Fruit fly (Drosophila melanogaster): ENCODE results near the gene noi.

noi gene

DNA sequence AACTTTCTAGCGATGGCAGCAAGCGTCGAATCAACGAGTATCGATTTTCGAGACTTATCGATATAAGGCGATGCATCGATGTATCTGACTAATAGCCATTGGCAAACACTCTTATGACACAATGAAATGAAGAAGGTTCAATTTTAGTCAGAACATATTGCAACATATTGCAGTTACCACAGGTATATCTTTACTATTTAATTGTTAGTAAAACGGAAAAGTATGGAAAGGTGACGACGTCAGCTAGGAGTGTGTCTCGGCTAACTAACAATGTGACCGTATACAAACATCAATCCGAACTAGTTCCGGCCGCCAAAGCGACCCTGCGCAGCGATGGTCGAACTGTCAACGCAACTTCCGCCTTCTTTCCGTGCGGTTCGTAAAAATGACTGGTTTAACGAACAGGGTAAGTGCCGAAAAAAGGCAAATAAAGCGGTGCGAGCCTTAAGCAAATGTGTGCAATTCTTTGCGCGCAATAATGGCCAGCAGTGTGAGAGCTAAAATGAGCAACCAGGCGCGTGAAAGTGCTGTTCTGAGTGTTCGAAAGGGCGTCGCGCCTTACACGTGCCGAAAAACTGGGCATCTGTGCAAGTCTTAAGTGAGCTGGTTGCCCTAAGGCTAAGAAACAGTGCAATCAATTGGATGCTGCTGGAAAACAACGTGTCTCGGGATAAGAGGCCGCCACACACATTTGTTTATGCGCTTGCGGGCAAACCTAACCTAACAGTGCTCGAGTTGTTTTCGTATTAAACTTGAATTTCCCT, 33.0 kb upstream of the noi start, which contains the start of the genes Dph4, Spec2 and RpL13A (continued):
- TF ChIP-seq CG33213 (GFP tag; optimal IDR thresholded peaks at IDR 0.05): peak; percentile 98
- TF ChIP-seq CG18619 (GFP tag; optimal IDR thresholded peaks at IDR 0.05): peak; percentile 96
- peak; percentile 90 for TF ChIP-seq ac (GFP tag; optimal IDR thresholded peaks at IDR 0.05)
- TF ChIP-seq ase (GFP tag; IDR thresholded peaks at IDR 0.05): no peak
- TF ChIP-seq inv (GFP tag; IDR thresholded peaks at IDR 0.05; ENCODE audit: partially characterized antibody): no peak
- TF ChIP-seq Hand (GFP tag; optimal IDR thresholded peaks at IDR 0.05): peak; percentile 87
- TF ChIP-seq CG10267 (tag; optimal IDR thresholded peaks at IDR 0.05): peak; percentile 90
- peak; percentile 64 for TF ChIP-seq Oli (tag; optimal IDR thresholded peaks at IDR 0.05)
- TF ChIP-seq CG10321 (GFP tag; IDR thresholded peaks at IDR 0.05): no peak
- peak; percentile 97 for TF ChIP-seq Lhr (GFP tag; optimal IDR thresholded peaks at IDR 0.05)
- peak; percentile 98 for TF ChIP-seq caup (GFP tag; optimal IDR thresholded peaks at IDR 0.05; ENCODE audit: severe bottlenecking)
- TF ChIP-seq CG3281 (GFP tag; optimal IDR thresholded peaks at IDR 0.05): peak; percentile 96
- TF ChIP-seq Hmx (GFP tag; optimal IDR thresholded peaks at IDR 0.05): peak; percentile 39
- peak; percentile 72 for TF ChIP-seq CG3065 (GFP tag; optimal IDR thresholded peaks at IDR 0.05)
- peak; percentile 93 for TF ChIP-seq CG8089 (GFP tag; optimal IDR thresholded peaks at IDR 0.05)
- TF ChIP-seq CG8924 (tag; optimal IDR thresholded peaks at IDR 0.05): peak; percentile 87
- TF ChIP-seq CG9932 (GFP tag; IDR thresholded peaks at IDR 0.05): no peak
- TF ChIP-seq CG9817 (tag; optimal IDR thresholded peaks at IDR 0.05): peak; percentile 90
- no peak for TF ChIP-seq CG1024 (GFP tag; IDR thresholded peaks at IDR 0.05)
- TF ChIP-seq Ets65A (GFP tag): peak; percentile 98
- peak; percentile 77 for TF ChIP-seq fd3F (GFP tag; optimal IDR thresholded peaks at IDR 0.05)
- peak; percentile 71 for TF ChIP-seq CG16815 (GFP tag; optimal IDR thresholded peaks at IDR 0.05)
- peak; percentile 69 for TF ChIP-seq Deaf1 (tag; optimal IDR thresholded peaks at IDR 0.05)
- TF ChIP-seq CG10209 (GFP tag; optimal IDR thresholded peaks at IDR 0.05): peak; percentile 94
- TF ChIP-seq Max (GFP tag; optimal IDR thresholded peaks at IDR 0.05): peak; percentile 92
- peak; percentile 82 for TF ChIP-seq CG15479 (GFP tag; optimal IDR thresholded peaks at IDR 0.05)
- TF ChIP-seq Scr (GFP tag; IDR thresholded peaks at IDR 0.05; ENCODE audit: partially characterized antibody): no peak
- TF ChIP-seq CG8388 (GFP tag; optimal IDR thresholded peaks at IDR 0.05): peak; percentile 85
- TF ChIP-seq Hsf (GFP tag; optimal IDR thresholded peaks at IDR 0.05): peak; percentile 87
- peak; percentile 72 for TF ChIP-seq gem (tag; optimal IDR thresholded peaks at IDR 0.05)
- TF ChIP-seq CG6272 (GFP tag; IDR thresholded peaks at IDR 0.05): peak; percentile 49; the same call in 1 of the 2 replicates
- peak; percentile 64 for TF ChIP-seq CTCF (GFP tag; optimal IDR thresholded peaks at IDR 0.05)
- TF ChIP-seq run (tag; optimal IDR thresholded peaks at IDR 0.05): peak; percentile 75
- peak; percentile 85 for TF ChIP-seq CG13123 (GFP tag; optimal IDR thresholded peaks at IDR 0.05)
- TF ChIP-seq crp (GFP tag; optimal IDR thresholded peaks at IDR 0.05): peak in 1 of 2 experiments; percentile 67
- TF ChIP-seq Dek (tag; optimal IDR thresholded peaks at IDR 0.05): peak; percentile 81
- no peak for TF ChIP-seq CG7963 (GFP tag; IDR thresholded peaks at IDR 0.05; ENCODE audit: partially characterized antibody)
- peak; percentile 85 for TF ChIP-seq zen (tag; optimal IDR thresholded peaks at IDR 0.05)
- TF ChIP-seq jumu (GFP tag; optimal IDR thresholded peaks at IDR 0.05): peak; percentile 81
- TF ChIP-seq CG18764 (GFP tag; optimal IDR thresholded peaks at IDR 0.05): peak; percentile 91
- no peak for TF ChIP-seq tgo (GFP tag; IDR thresholded peaks at IDR 0.05)
- TF ChIP-seq CG4360 (GFP tag; IDR thresholded peaks at IDR 0.05): no peak
- peak; percentile 77 for TF ChIP-seq zfh2 (GFP tag; optimal IDR thresholded peaks at IDR 0.05)
- TF ChIP-seq klu (GFP tag; IDR thresholded peaks at IDR 0.05): no peak
- peak; percentile 98 for TF ChIP-seq ash1 (GFP tag; optimal IDR thresholded peaks at IDR 0.05)
- peak; percentile 94 for TF ChIP-seq phol (tag; optimal IDR thresholded peaks at IDR 0.05)
- TF ChIP-seq Dbx (GFP tag; IDR thresholded peaks at IDR 0.05): no peak
- peak; percentile 94 for TF ChIP-seq nau (GFP tag; optimal IDR thresholded peaks at IDR 0.05)
- TF ChIP-seq CG17568 (GFP tag; optimal IDR thresholded peaks at IDR 0.05): peak; percentile 88

All from whole organism, embryonic.